Worm (Caenorhabditis elegans) whole organism, late embryonic: ENCODE data around the gene F17C11.11.

Source experiments
- ama-1 ChIP-seq: fragments of 150-350 bp; optimal IDR thresholded peaks from 2 replicates; lab custom pipeline; 2014
- ceh-34 ChIP-seq: sonication (generic microtip); optimal IDR thresholded peaks from 2 replicates; lab custom pipeline; 2016; ENCODE audit warnings: mild to moderate bottlenecking, missing genetic modification characterization, missing compliant biosample characterization
- ceh-48 ChIP-seq: sonication (generic microtip); optimal IDR thresholded peaks from 2 replicates; lab custom pipeline; 2016; ENCODE audit warnings: missing genetic modification characterization, inconsistent platforms, missing compliant biosample characterization
- nhr-11 ChIP-seq: fragments of 150-350 bp; optimal IDR thresholded peaks from 2 replicates; lab custom pipeline; 2014; ENCODE audit warnings: missing biosample characterization, missing genetic modification characterization
- pat-9 ChIP-seq: fragments of 200-800 bp; sonication (Bioruptor generic); optimal IDR thresholded peaks from 2 replicates; lab custom pipeline; 2018; ENCODE audit warnings: mild to moderate bottlenecking, missing genetic modification characterization, moderate library complexity, missing compliant biosample characterization
- pros-1 ChIP-seq: fragments of 150-350 bp; optimal IDR thresholded peaks from 2 replicates; lab custom pipeline; 2014; ENCODE audit warnings: missing biosample characterization, missing genetic modification reagents, missing genetic modification characterization
- unc-55 ChIP-seq: sonication (generic microtip); optimal IDR thresholded peaks from 2 replicates; lab custom pipeline; 2017; ENCODE audit warnings: missing biosample characterization, missing genetic modification reagents, missing genetic modification characterization
- zip-5 ChIP-seq: sonication (generic microtip); optimal IDR thresholded peaks from 2 replicates; lab custom pipeline; 2016; ENCODE audit warnings: missing genetic modification characterization, missing compliant biosample characterization

DNA sequence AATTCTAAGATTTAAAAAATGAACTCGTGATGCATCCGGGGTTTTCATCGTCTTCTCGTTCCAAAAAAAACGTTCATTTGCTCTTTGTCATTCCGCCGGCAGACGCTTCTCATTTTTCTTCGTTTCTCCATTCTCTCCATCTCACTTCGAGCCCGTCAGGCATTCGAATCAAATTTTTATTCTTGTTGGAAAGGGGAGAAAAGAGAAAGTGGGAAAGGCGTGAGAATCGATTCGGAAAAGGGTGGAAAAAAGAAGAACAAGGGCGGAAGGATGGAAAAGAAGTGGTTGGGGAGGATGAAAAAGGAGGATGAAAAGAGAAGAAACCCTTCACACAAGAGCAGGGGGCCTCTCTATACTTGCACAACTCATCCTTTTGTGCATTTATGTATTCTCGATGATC lies 33.8 kb downstream of the F17C11.11 start:
- no peak for TF ChIP-seq ceh-34
- TF ChIP-seq pat-9 = no peak
- TF ChIP-seq zip-5 (tag; lab: Kevin White, UChicago) = no peak
- no peak for TF ChIP-seq nhr-11
- TF ChIP-seq ceh-48 (tag; lab: Kevin White, UChicago) = peak; percentile 18
- TF ChIP-seq ama-1 (lab: Kevin White, UChicago) = no peak
- TF ChIP-seq pros-1 (tag; lab: Kevin White, UChicago) = no peak
- TF ChIP-seq unc-55 (GFP tag; lab: Kevin White, UChicago) = no peak
